Worm (Caenorhabditis elegans): ENCODE data around the gene F43C11.11.

- no peak for TF ChIP-seq him-1 (tag; optimal IDR thresholded peaks at IDR 0.05)
- no peak for TF ChIP-seq W03F9.2 (tag; optimal IDR thresholded peaks at IDR 0.05)
Measured at ce11 chrII:2342004-2342479, 21.5 kb downstream of the F43C11.11 start, which contains the start of gene F43C11.6.
